Worm (Caenorhabditis elegans): ENCODE measurements around the gene dct-6.
A peak's percentile ranks its signal among the peaks of the same experiment; 100 is the strongest.

The dct-6 gene

DNA sequence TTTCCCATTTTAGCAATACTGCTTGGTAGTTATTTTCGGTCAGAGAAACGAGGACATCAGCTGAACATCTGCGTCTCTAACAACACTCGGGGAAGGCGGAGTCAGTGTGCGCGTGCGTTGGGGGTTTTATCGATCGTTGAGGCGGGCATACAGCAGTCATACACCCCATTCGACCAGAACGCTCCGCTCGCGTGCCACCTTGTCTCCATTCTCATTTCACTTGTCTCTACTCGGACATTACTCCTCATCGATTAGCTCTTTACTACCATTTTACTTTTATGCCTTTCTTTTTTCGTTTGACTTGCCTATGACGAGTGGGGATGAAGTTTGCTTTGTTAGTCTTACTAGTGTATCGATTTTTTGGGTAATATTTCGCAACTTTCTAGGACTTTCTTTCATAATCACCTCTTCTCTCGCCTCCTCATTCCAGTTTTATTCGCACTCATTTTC, 25.7 kb upstream of the dct-6 start (continued):
- TF ChIP-seq lin-14 (GFP tag; optimal IDR thresholded peaks at IDR 0.05) (peak; percentile 84), dpl-1 (GFP tag; optimal IDR thresholded peaks at IDR 0.05) (peak; percentile 1 to 33 (median 24)), ztf-11 (tag; optimal IDR thresholded peaks at IDR 0.05) (peak in 1 of 2 experiments; percentile 38), efl-3 (GFP tag; optimal IDR thresholded peaks at IDR 0.05) (no peak), zag-1 (tag; optimal IDR thresholded peaks at IDR 0.05) (no peak), lin-35 (GFP tag; optimal IDR thresholded peaks at IDR 0.05) (peak; percentile 48 to 75), nhr-20 (tag; optimal IDR thresholded peaks at IDR 0.05) (peak; percentile 59), rnt-1 (tag; optimal IDR thresholded peaks at IDR 0.05) (peak; percentile 37), fkh-10 (GFP tag; optimal IDR thresholded peaks at IDR 0.05) (no peak), mab-9 (GFP tag; IDR thresholded peaks at IDR 0.05) (no peak), efl-1 (optimal IDR thresholded peaks at IDR 0.05) (peak; percentile 26 to 29), efl-1 (GFP tag; optimal IDR thresholded peaks at IDR 0.05 in 1 of 2) (peak in 1 of 2 experiments; percentile 78), fos-1 (tag; optimal IDR thresholded peaks at IDR 0.05) (peak; percentile 19), aha-1 (tag; optimal IDR thresholded peaks at IDR 0.05) (no peak), fkh-8 (tag; optimal IDR thresholded peaks at IDR 0.05) (peak; percentile 70), nhr-237 (tag; optimal IDR thresholded peaks at IDR 0.05) (peak; percentile 14), nhr-11 (tag; optimal IDR thresholded peaks at IDR 0.05) (no peak), unc-86 (tag; optimal IDR thresholded peaks at IDR 0.05) (peak; percentile 29), C34B4.2 (tag; optimal IDR thresholded peaks at IDR 0.05) (no peak), alr-1 (tag; optimal IDR thresholded peaks at IDR 0.05; ENCODE audit: borderline replicate concordance) (no peak), C04F5.9 (tag; optimal IDR thresholded peaks at IDR 0.05) (no peak), ceh-82 (tag; optimal IDR thresholded peaks at IDR 0.05) (peak in 1 of 3 experiments; percentile 67), pqm-1 (tag; optimal IDR thresholded peaks at IDR 0.05) (no peak), vab-15 (tag; optimal IDR thresholded peaks at IDR 0.05) (no peak), nhr-90 (tag; optimal IDR thresholded peaks at IDR 0.05; ENCODE audit: poor library complexity) (no peak), skn-1 (tag; optimal IDR thresholded peaks at IDR 0.05) (peak; percentile 29), unc-30 (tag; optimal IDR thresholded peaks at IDR 0.05) (no peak), snu-23 (GFP tag; optimal IDR thresholded peaks at IDR 0.05) (peak; percentile 81), pax-3 (tag; optimal IDR thresholded peaks at IDR 0.05) (no peak), lir-3 (tag; optimal IDR thresholded peaks at IDR 0.05; ENCODE audit: poor library complexity) (peak; percentile 45), C16A3.4 (tag; optimal IDR thresholded peaks at IDR 0.05) (peak; percentile 55), blmp-1 (tag; optimal IDR thresholded peaks at IDR 0.05) (peak; percentile 36), jun-1 (tag; optimal IDR thresholded peaks at IDR 0.05) (peak; percentile 68), nhr-71 (tag; optimal IDR thresholded peaks at IDR 0.05) (peak; percentile 71), unc-130 (tag; optimal IDR thresholded peaks at IDR 0.05) (peak; percentile 87), nhr-85 (tag) (peak; percentile 75), ces-1 (GFP tag; optimal IDR thresholded peaks at IDR 0.05) (no peak), zip-4 (GFP tag; optimal IDR thresholded peaks at IDR 0.05) (peak; percentile 56), ceh-90 (tag; optimal IDR thresholded peaks at IDR 0.05) (no peak), aly-2 (tag; optimal IDR thresholded peaks at IDR 0.05) (peak; percentile 68), swsn-7 (tag; optimal IDR thresholded peaks at IDR 0.05) (peak; percentile 52), F16B12.6 (tag; optimal IDR thresholded peaks at IDR 0.05) (peak; percentile 24), isw-1 (GFP tag; IDR thresholded peaks at IDR 0.05) (no peak), snpc-4 (tag; optimal IDR thresholded peaks at IDR 0.05) (peak; percentile 46), tlp-1 (tag; optimal IDR thresholded peaks at IDR 0.05) (no peak), sptf-1 (tag; optimal IDR thresholded peaks at IDR 0.05) (no peak), lin-13 (GFP tag; optimal IDR thresholded peaks at IDR 0.05) (peak; percentile 60), ztf-4 (tag; optimal IDR thresholded peaks at IDR 0.05) (peak; percentile 27)

Measured in whole organism, L1 larva.